Worm (Caenorhabditis elegans) whole organism, L1 larva: ENCODE results near the gene bicd-1.
A peak's percentile ranks its signal among the peaks of the same experiment; 100 is the strongest.

ENCODE experiments used
- ama-1 ChIP-seq: fragments of 150-350 bp; optimal IDR thresholded peaks from 2 replicates; lab custom pipeline; 2014
- ceh-8 ChIP-seq: fragments of 200-800 bp; sonication (Bioruptor generic); optimal IDR thresholded peaks from 2 replicates; lab custom pipeline; 2018; ENCODE audit warnings: mild to moderate bottlenecking, missing genetic modification characterization, moderate library complexity, missing compliant biosample characterization
- ceh-82 ChIP-seq, 3 experiments: fragments of 150-350 bp in 1 of 3; sonication (generic microtip) in 2 of 3; optimal IDR thresholded peaks; 2 replicates each; lab custom pipeline; 2014 to 2017; ENCODE audit warnings: missing biosample characterization in 3 of 3, missing genetic modification characterization in 3 of 3
- dpl-1 ChIP-seq, 3 experiments: fragments of 150-350 bp in 2 of 3; sonication (generic microtip) in 1 of 3; optimal IDR thresholded peaks; 2 replicates each; lab custom pipeline; 2014 to 2017; ENCODE audit warnings: missing biosample characterization in 3 of 3, missing genetic modification characterization in 3 of 3, missing genetic modification reagents in 3 of 3
- efl-1 ChIP-seq, 4 experiments: fragments of 150-350 bp; optimal IDR thresholded peaks in 3 of 4; peaks in 1 of 4; 1 replicate in 1 of 4; 2 replicates in 3 of 4; lab custom pipeline; 2014; ENCODE audit warnings: missing biosample characterization in 2 of 4, missing genetic modification characterization in 2 of 4, missing genetic modification reagents in 2 of 4
- elt-2 ChIP-seq: sonication (generic microtip); optimal IDR thresholded peaks from 2 replicates; lab custom pipeline; 2016; ENCODE audit warnings: missing genetic modification characterization, mild to moderate bottlenecking, inconsistent platforms, missing compliant biosample characterization, missing genetic modification reagents
- elt-3 ChIP-seq, 6 experiments: fragments of 150-350 bp in 1 of 6; sonication (generic microtip); optimal IDR thresholded peaks; 2 replicates each; lab custom pipeline; 2017 to 2018; ENCODE audit warnings: missing biosample characterization in 6 of 6, missing genetic modification characterization in 6 of 6, inconsistent platforms in 1 of 6
- fkh-10 ChIP-seq: sonication (generic microtip); optimal IDR thresholded peaks from 2 replicates; lab custom pipeline; 2017; ENCODE audit warnings: missing biosample characterization, missing genetic modification reagents, missing genetic modification characterization
- grh-1 ChIP-seq: fragments of 200-800 bp; sonication (Bioruptor generic); IDR thresholded peaks from 2 replicates; pipeline ENCODE4 v1.3.6; 2022; ENCODE audit warnings: missing genetic modification reagents, missing genetic modification characterization, missing compliant biosample characterization
- lin-13 ChIP-seq: fragments of 150-350 bp; optimal IDR thresholded peaks from 2 replicates; lab custom pipeline; 2014; ENCODE audit warnings: missing biosample characterization, missing genetic modification reagents, missing genetic modification characterization
- lir-3 ChIP-seq: sonication (generic microtip); optimal IDR thresholded peaks from 2 replicates; lab custom pipeline; 2016; ENCODE audit warnings: mild to moderate bottlenecking, missing genetic modification characterization, moderate library complexity, missing compliant biosample characterization; ENCODE audit not compliant: poor library complexity
- nhr-71 ChIP-seq: sonication (generic microtip); optimal IDR thresholded peaks from 2 replicates; lab custom pipeline; 2016; ENCODE audit warnings: mild to moderate bottlenecking, missing genetic modification characterization, moderate library complexity, missing compliant biosample characterization
- unc-98 ChIP-seq: fragments of 200-800 bp; sonication (Bioruptor generic); IDR thresholded peaks from 2 replicates; pipeline ENCODE4 v1.3.6; 2022; ENCODE audit warnings: missing genetic modification characterization, missing compliant biosample characterization
- ztf-4 ChIP-seq: fragments of 150-350 bp; optimal IDR thresholded peaks from 2 replicates; lab custom pipeline; 2014; ENCODE audit warnings: missing biosample characterization, missing genetic modification characterization

DNA sequence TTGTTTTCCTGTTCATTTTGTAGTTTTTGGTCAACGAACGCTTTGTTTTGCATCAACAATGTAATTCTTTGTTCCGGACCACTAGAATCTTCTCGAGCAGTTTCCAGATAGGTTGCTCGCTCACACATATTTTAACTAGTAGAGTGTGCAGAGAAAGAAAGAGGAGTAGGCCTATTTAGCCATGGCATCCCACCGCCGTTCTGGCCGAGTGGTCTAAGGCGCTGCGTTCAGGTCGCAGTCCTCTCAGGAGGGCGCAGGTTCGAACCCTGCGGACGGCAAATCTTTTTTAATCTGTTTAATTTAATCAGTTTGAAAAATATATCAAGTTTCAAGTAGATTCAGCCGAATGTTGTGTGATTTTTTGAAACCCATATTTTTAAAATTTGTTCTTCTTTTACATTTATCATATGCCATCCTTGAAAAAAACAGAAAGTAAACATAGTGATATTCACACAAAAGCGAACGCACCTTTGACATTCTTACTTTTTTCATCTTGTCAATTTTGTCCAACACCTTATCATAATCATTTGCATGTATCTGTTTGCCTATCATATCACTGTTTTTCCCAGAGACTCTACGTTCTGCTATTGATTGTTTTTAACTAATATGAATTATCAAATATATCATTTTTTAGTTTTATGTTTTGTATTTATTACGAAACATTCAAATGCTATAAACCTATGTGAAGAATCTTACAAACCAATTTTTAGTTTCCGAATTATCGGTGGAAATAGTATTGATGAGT is 15.3 kb downstream of the bicd-1 start, which contains the start of gene try-3:
- peak; percentile 73 for TF ChIP-seq lin-13 (GFP tag; lab: Kevin White, UChicago)
- TF ChIP-seq efl-1 (optimal IDR thresholded peaks at IDR 0.05; lab: Kevin White, UChicago): peak; percentile 60 to 72
- TF ChIP-seq efl-1 (GFP tag; optimal IDR thresholded peaks at IDR 0.05 in 1 of 2; lab: Kevin White, UChicago): peak; percentile 56 to 95
- no peak for TF ChIP-seq ztf-4
- TF ChIP-seq grh-1 (GFP tag; lab: Robert Waterston, UW): peak; percentile 52
- TF ChIP-seq fkh-10: peak; percentile 43
- TF ChIP-seq ceh-8: peak; percentile 55
- peak in 3 of 6 experiments; percentile 6 to 30 (median 13) for TF ChIP-seq elt-3 (tag; optimal IDR thresholded peaks at IDR 0.05; lab: Kevin White, UChicago)
- no peak for TF ChIP-seq unc-98 (GFP tag; lab: Robert Waterston, UW)
- TF ChIP-seq elt-2: peak; percentile 5
- peak; percentile 54 for TF ChIP-seq lir-3
- peak; percentile 83 for TF ChIP-seq nhr-71
- TF ChIP-seq ceh-82 (tag; optimal IDR thresholded peaks at IDR 0.05; lab: Kevin White, UChicago): peak; percentile 30 to 70 (median 35)
- TF ChIP-seq dpl-1 (GFP tag; optimal IDR thresholded peaks at IDR 0.05; lab: Kevin White, UChicago): peak; percentile 46 to 59 (median 48)
- TF ChIP-seq ama-1 (lab: Kevin White, UChicago): no peak
